Fruit fly (Drosophila melanogaster): ENCODE results near the gene Adh.

The Adh gene

DNA sequence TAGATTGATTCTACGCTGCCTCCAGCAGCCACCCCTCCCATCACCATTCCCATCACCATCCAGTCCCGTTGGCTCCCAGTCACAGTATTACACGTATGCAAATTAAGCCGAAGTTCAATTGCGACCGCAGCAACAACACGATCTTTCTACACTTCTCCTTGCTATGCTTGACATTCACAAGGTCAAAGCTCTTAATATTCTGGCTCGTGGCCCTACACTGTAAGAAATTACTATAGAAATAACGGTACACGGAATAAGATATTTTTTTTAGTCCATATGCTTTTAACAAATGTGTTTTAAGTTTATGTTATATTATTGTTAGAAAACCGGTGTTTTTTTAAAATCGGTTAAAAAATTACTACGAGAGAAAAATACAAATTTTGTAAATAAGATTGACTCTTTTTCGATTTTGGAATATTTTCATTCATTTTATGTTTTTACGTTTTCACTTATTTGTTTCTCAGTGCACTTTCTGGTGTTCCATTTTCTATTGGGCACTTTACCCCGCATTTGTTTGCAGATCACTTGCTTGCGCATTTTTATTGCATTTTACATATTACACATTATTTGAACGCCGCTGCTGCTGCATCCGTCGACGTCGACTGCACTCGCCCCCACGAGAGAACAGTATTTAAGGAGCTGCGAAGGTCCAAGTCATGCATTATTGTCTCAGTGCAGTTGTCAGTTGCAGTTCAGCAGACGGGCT lies at the start of gene Adh, which contains the start of gene Adhr:
Adh (plus strand) TSS at position 656 of the 706 bp plus-strand sequence.
Adhr (plus strand) TSS at position 656 of the 706 bp plus-strand sequence.
- TF ChIP-seq Met (GFP tag; optimal IDR thresholded peaks at IDR 0.05) (peak; percentile 71), CG15336 (GFP tag; IDR thresholded peaks at IDR 0.05) (peak; percentile 87), CG7368 (GFP tag; optimal IDR thresholded peaks at IDR 0.05) (peak; percentile 33), Sox102F (GFP tag; optimal IDR thresholded peaks at IDR 0.05) (peak; percentile 55), CG9139 (GFP tag; optimal IDR thresholded peaks at IDR 0.05) (no peak), CG34406 (GFP tag; optimal IDR thresholded peaks at IDR 0.05) (peak; percentile 56), Lpt (GFP tag; optimal IDR thresholded peaks at IDR 0.05) (peak; percentile 54), acj6 (GFP tag; optimal IDR thresholded peaks at IDR 0.05) (peak; percentile 51), CG3032 (tag; optimal IDR thresholded peaks at IDR 0.05) (peak; percentile 46), Eip78C (GFP tag) (peak; percentile 89), CG6276 (GFP tag; optimal IDR thresholded peaks at IDR 0.05) (peak; percentile 60), CG11762 (GFP tag; optimal IDR thresholded peaks at IDR 0.05; ENCODE audit: insufficient read depth) (peak; percentile 60), CG10631 (GFP tag; optimal IDR thresholded peaks at IDR 0.05) (peak; percentile 52), svp (GFP tag) (peak; percentile 93), CG8119 (GFP tag; IDR thresholded peaks at IDR 0.05) (peak; percentile 79), CG10669 (GFP tag; optimal IDR thresholded peaks at IDR 0.05) (peak; percentile 41), Hr4 (GFP tag; optimal IDR thresholded peaks at IDR 0.05) (peak; percentile 48), Blimp-1 (GFP tag; optimal IDR thresholded peaks at IDR 0.05) (peak; percentile 2), OdsH (GFP tag; optimal IDR thresholded peaks at IDR 0.05) (peak; percentile 47), Eip75B (GFP tag; optimal IDR thresholded peaks at IDR 0.05) (peak; percentile 53), Ets21C (GFP tag; optimal IDR thresholded peaks at IDR 0.05) (peak; percentile 10), CG6854 (GFP tag; optimal IDR thresholded peaks at IDR 0.05) (no peak), CG11902 (GFP tag; optimal IDR thresholded peaks at IDR 0.05) (peak; percentile 5), esn (GFP tag; optimal IDR thresholded peaks at IDR 0.05) (peak; percentile 72), cyc (GFP tag; optimal IDR thresholded peaks at IDR 0.05) (peak; percentile 28), CG32006 (GFP tag; optimal IDR thresholded peaks at IDR 0.05) (peak; percentile 80), CG6792 (GFP tag; optimal IDR thresholded peaks at IDR 0.05) (peak; percentile 55), Sox15 (GFP tag; optimal IDR thresholded peaks at IDR 0.05) (peak; percentile 32), CG11294 (GFP tag; IDR thresholded peaks at IDR 0.05) (peak; percentile 53; the same call in 1 of the 2 replicates), topi (GFP tag; optimal IDR thresholded peaks at IDR 0.05) (peak; percentile 54), salr (GFP tag; optimal IDR thresholded peaks at IDR 0.05) (peak in 1 of 2 experiments; percentile 15), Hr39 (GFP tag; optimal IDR thresholded peaks at IDR 0.05) (peak; percentile 56), ss (GFP tag; optimal IDR thresholded peaks at IDR 0.05) (no peak), dac (GFP tag; optimal IDR thresholded peaks at IDR 0.05) (no peak), Eip93F (GFP tag; optimal IDR thresholded peaks at IDR 0.05) (no peak), fd59A (GFP tag; optimal IDR thresholded peaks at IDR 0.05) (peak; percentile 31), fd85E (GFP tag; optimal IDR thresholded peaks at IDR 0.05) (no peak), pdm3 (GFP tag; optimal IDR thresholded peaks at IDR 0.05) (peak; percentile 67), net (GFP tag; optimal IDR thresholded peaks at IDR 0.05) (peak; percentile 62), CG1621 (tag; optimal IDR thresholded peaks at IDR 0.05) (no peak), lz (GFP tag; optimal IDR thresholded peaks at IDR 0.05) (peak; percentile 55), CG8319 (GFP tag; optimal IDR thresholded peaks at IDR 0.05) (peak; percentile 52), achi (GFP tag; optimal IDR thresholded peaks at IDR 0.05) (peak; percentile 54), CG3919 (GFP tag; optimal IDR thresholded peaks at IDR 0.05) (peak; percentile 44), Gug (GFP tag; IDR thresholded peaks at IDR 0.05) (peak; percentile 68), spab (GFP tag; optimal IDR thresholded peaks at IDR 0.05) (peak; percentile 12), vri (GFP tag; optimal IDR thresholded peaks at IDR 0.05) (peak; percentile 13), CG4318 (GFP tag; optimal IDR thresholded peaks at IDR 0.05) (peak; percentile 60), Sox14 (GFP tag; optimal IDR thresholded peaks at IDR 0.05) (peak; percentile 30), Hr38 (GFP tag; optimal IDR thresholded peaks at IDR 0.05) (no peak), CG8632 (GFP tag; optimal IDR thresholded peaks at IDR 0.05) (peak; percentile 60)
